Worm (Caenorhabditis elegans): ENCODE results near the gene Y69A2AR.18.

Y69A2AR.18 gene

ce11 chrIV:2495118-2495785, at the start of gene Y69A2AR.18, which contains the start of gene ccdc-12:
Gene Y69A2AR.18, plus strand, starts transcription at chrIV:2495735.
Gene ccdc-12, minus strand, starts transcription at chrIV:2495174.
- no peak for TF ChIP-seq dao-5 (tag; optimal IDR thresholded peaks at IDR 0.05)
- no peak for TF ChIP-seq him-1 (tag; optimal IDR thresholded peaks at IDR 0.05)
- no peak for TF ChIP-seq W03F9.2 (tag; optimal IDR thresholded peaks at IDR 0.05)

DNA sequence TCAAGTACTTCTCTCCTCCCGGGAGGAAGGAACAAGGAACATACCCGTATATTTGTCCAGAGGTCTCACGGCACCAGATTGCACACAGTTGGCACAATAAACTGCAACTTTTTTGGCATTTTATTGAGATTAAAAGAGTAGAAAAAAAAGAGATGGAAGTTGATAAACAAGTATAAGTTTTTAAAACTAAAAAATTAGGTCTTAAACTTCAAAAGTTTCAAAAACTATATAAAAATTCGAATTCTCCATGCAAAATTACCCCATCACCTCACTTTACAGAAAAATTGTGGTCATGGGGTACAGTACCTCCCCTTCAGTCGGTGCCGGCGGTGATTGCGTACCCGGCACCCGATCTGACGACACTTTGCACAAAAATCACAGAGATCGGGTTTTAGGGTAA, 44.3 kb upstream of the Y69A2AR.18 start, which contains the start of gene C45G7.13:
Gene C45G7.13 (minus strand): TSS at position 101 of the 400 bp plus-strand sequence.
- TF ChIP-seq him-1 (tag; optimal IDR thresholded peaks at IDR 0.05) (no peak), W03F9.2 (tag; optimal IDR thresholded peaks at IDR 0.05) (no peak), dao-5 (tag; optimal IDR thresholded peaks at IDR 0.05) (no peak)

- no peak for TF ChIP-seq him-1 (tag; optimal IDR thresholded peaks at IDR 0.05)
- no peak for TF ChIP-seq W03F9.2 (tag; optimal IDR thresholded peaks at IDR 0.05)
- TF ChIP-seq dao-5 (tag; optimal IDR thresholded peaks at IDR 0.05): no peak
Measured at ce11 chrIV:2451655-2452054, 43.9 kb upstream of the Y69A2AR.18 start.

- no peak for TF ChIP-seq him-1 (tag; optimal IDR thresholded peaks at IDR 0.05)
- TF ChIP-seq W03F9.2 (tag; optimal IDR thresholded peaks at IDR 0.05): no peak
- no peak for TF ChIP-seq dao-5 (tag; optimal IDR thresholded peaks at IDR 0.05)
Measured at ce11 chrIV:2455128-2455527, 40.4 kb upstream of the Y69A2AR.18 start.

- no peak for TF ChIP-seq him-1 (tag; optimal IDR thresholded peaks at IDR 0.05)
- TF ChIP-seq dao-5 (tag; optimal IDR thresholded peaks at IDR 0.05): no peak
- TF ChIP-seq W03F9.2 (tag; optimal IDR thresholded peaks at IDR 0.05): no peak
Measured at ce11 chrIV:2461396-2461795, 34.1 kb upstream of the Y69A2AR.18 start.

ce11 chrIV:2463311-2463710, 32.2 kb upstream of the Y69A2AR.18 start, which contains the start of gene cdh-10:
Gene cdh-10, minus strand, starts transcription at chrIV:2463369.
- TF ChIP-seq W03F9.2 (tag; optimal IDR thresholded peaks at IDR 0.05) (no peak), him-1 (tag; optimal IDR thresholded peaks at IDR 0.05) (no peak), dao-5 (tag; optimal IDR thresholded peaks at IDR 0.05) (no peak)

DNA sequence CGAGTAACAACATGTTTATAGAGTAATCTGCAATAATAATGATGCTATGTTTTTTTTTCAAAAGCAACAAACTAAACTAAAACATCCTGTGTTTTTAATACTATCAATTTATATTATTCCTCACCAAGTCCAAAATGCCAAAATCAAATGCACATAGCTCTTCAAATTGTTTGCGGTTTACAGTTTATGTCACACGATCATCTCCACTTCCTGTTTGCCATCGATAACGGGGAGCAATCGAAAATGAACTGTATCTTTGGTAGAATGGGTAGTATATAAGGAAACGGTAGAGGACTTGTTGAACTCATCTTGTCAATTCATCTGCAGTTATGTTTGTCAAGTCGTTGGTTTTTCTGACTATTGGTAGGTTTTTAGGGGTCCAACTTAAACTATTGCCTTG, 31.4 kb upstream of the Y69A2AR.18 start, which contains the start of gene ilys-3:
Gene ilys-3 (plus strand): TSS at position 301 of the 400 bp plus-strand sequence.
- TF ChIP-seq W03F9.2 (tag; optimal IDR thresholded peaks at IDR 0.05) (no peak), dao-5 (tag; optimal IDR thresholded peaks at IDR 0.05) (no peak), him-1 (tag; optimal IDR thresholded peaks at IDR 0.05) (no peak)

- TF ChIP-seq him-1 (tag; optimal IDR thresholded peaks at IDR 0.05) (no peak), dao-5 (tag; optimal IDR thresholded peaks at IDR 0.05) (no peak), W03F9.2 (tag; optimal IDR thresholded peaks at IDR 0.05) (no peak)
Measured at ce11 chrIV:2466249-2466648, 29.3 kb upstream of the Y69A2AR.18 start.

ce11 chrIV:2467378-2467777, 28.2 kb upstream of the Y69A2AR.18 start, which contains the start of gene ilys-2:
Gene ilys-2, plus strand, starts transcription at chrIV:2467678.
- TF ChIP-seq dao-5 (tag; optimal IDR thresholded peaks at IDR 0.05) (no peak), him-1 (tag; optimal IDR thresholded peaks at IDR 0.05) (no peak), W03F9.2 (tag; optimal IDR thresholded peaks at IDR 0.05) (no peak)

ce11 chrIV:2470114-2470513, 25.4 kb upstream of the Y69A2AR.18 start, which contains the start of gene ilys-1:
Gene ilys-1, plus strand, starts transcription at chrIV:2470414.
- no peak for TF ChIP-seq him-1 (tag; optimal IDR thresholded peaks at IDR 0.05)
- TF ChIP-seq dao-5 (tag; optimal IDR thresholded peaks at IDR 0.05): no peak
- TF ChIP-seq W03F9.2 (tag; optimal IDR thresholded peaks at IDR 0.05): no peak

DNA sequence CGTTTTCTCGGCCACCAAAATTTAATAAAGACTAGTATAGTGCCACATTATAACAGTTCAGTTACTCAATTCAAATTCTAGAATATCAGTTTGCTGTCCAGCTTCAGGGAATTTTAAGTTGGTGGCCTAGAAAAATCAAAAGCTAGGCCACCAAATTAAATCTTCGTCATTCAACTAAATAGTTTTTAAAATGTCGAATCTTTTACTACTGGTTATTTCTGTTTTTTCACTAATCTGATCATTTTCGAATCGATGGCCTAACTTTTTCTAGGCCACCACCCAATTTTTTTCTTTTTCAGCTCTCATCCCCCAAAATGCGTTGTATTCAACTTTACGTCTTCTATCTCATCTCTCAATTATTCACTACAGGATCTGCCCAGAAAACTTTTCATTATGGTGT, 19.1 kb upstream of the Y69A2AR.18 start, which contains the start of gene grd-16:
Gene grd-16 (plus strand): TSS at position 301 of the 400 bp plus-strand sequence.
- TF ChIP-seq W03F9.2 (tag; optimal IDR thresholded peaks at IDR 0.05) (no peak), him-1 (tag; optimal IDR thresholded peaks at IDR 0.05) (no peak), dao-5 (tag; optimal IDR thresholded peaks at IDR 0.05) (no peak)

ce11 chrIV:2481955-2482354, 13.6 kb upstream of the Y69A2AR.18 start, which contains the start of gene Y69A2AL.2:
Gene Y69A2AL.2, plus strand, starts transcription at chrIV:2482255.
- TF ChIP-seq him-1 (tag; optimal IDR thresholded peaks at IDR 0.05) (no peak), W03F9.2 (tag; optimal IDR thresholded peaks at IDR 0.05) (no peak), dao-5 (tag; optimal IDR thresholded peaks at IDR 0.05) (no peak)

- TF ChIP-seq him-1 (tag; optimal IDR thresholded peaks at IDR 0.05) (no peak), dao-5 (tag; optimal IDR thresholded peaks at IDR 0.05) (no peak), W03F9.2 (tag; optimal IDR thresholded peaks at IDR 0.05) (no peak)
Measured at ce11 chrIV:2488520-2488919, 7.0 kb upstream of the Y69A2AR.18 start, which contains the start of gene Y69A2AR.19. Gene Y69A2AR.19, plus strand, starts transcription at chrIV:2488820.

DNA sequence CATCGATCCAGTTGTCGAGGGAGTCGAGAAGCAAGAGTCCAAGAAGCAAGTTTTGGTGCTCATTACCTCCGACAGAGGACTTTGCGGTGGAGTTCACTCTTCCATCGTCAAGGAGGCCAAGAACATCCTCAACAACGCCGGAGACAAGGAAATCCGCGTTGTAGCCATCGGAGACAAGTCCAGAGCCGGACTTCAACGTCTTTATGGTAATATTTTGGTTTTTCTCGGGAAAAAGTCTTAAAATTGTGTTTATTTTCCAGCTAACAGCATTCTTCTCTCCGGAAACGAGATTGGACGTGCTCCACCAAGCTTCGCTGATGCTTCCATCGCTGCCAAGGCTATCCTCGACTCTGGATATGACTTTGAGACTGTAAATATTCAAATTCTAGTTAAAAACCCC, 549 bp downstream of the Y69A2AR.18 start:
- TF ChIP-seq W03F9.2 (tag; optimal IDR thresholded peaks at IDR 0.05): no peak
- no peak for TF ChIP-seq dao-5 (tag; optimal IDR thresholded peaks at IDR 0.05)
- no peak for TF ChIP-seq him-1 (tag; optimal IDR thresholded peaks at IDR 0.05)

Data from whole organism, L4/young adult.